Worm (Caenorhabditis elegans) whole organism, L1 larva: Measurements from ENCODE around the gene F25B5.5.

ENCODE experiments used
- C04F5.9 ChIP-seq: sonication (generic microtip); optimal IDR thresholded peaks from 2 replicates; lab custom pipeline; 2016; ENCODE audit warnings: missing genetic modification characterization, missing compliant biosample characterization
- C16A3.4 ChIP-seq: fragments of 150-350 bp; optimal IDR thresholded peaks from 2 replicates; lab custom pipeline; 2014; ENCODE audit warnings: missing biosample characterization, missing genetic modification characterization
- Y116A8C.19 ChIP-seq: sonication (generic microtip); optimal IDR thresholded peaks from 2 replicates; lab custom pipeline; 2016; ENCODE audit warnings: missing compliant biosample characterization, missing genetic modification characterization, borderline replicate concordance
- alr-1 ChIP-seq: fragments of 200-800 bp; sonication (Bioruptor generic); optimal IDR thresholded peaks from 2 replicates; lab custom pipeline; 2018; ENCODE audit warnings: borderline replicate concordance, mild to moderate bottlenecking, missing genetic modification characterization, missing compliant biosample characterization
- ama-1 ChIP-seq: fragments of 150-350 bp; optimal IDR thresholded peaks from 2 replicates; lab custom pipeline; 2014
- ceh-82 ChIP-seq, 3 experiments: fragments of 150-350 bp in 1 of 3; sonication (generic microtip) in 2 of 3; optimal IDR thresholded peaks; 2 replicates each; lab custom pipeline; 2014 to 2017; ENCODE audit warnings: missing biosample characterization in 3 of 3, missing genetic modification characterization in 3 of 3
- ceh-90 ChIP-seq: sonication (generic microtip); optimal IDR thresholded peaks from 2 replicates; lab custom pipeline; 2016; ENCODE audit warnings: missing genetic modification characterization, missing compliant biosample characterization
- efl-3 ChIP-seq: fragments of 200-800 bp; sonication (Bioruptor generic); optimal IDR thresholded peaks from 2 replicates; lab custom pipeline; 2018; ENCODE audit warnings: mild to moderate bottlenecking, missing genetic modification characterization, missing compliant biosample characterization
- egl-13 ChIP-seq: sonication (generic microtip); optimal IDR thresholded peaks from 2 replicates; lab custom pipeline; 2016; ENCODE audit warnings: missing genotype, missing genetic modification reagents, missing genetic modification characterization, missing compliant biosample characterization
- elt-3 ChIP-seq, 6 experiments: fragments of 150-350 bp in 1 of 6; sonication (generic microtip); optimal IDR thresholded peaks; 2 replicates each; lab custom pipeline; 2017 to 2018; ENCODE audit warnings: missing biosample characterization in 6 of 6, missing genetic modification characterization in 6 of 6, inconsistent platforms in 1 of 6
- ets-5 ChIP-seq: fragments of 200-800 bp; sonication (Bioruptor generic); IDR thresholded peaks from 2 replicates; pipeline ENCODE4 v1.3.6; 2022; ENCODE audit warnings: missing genetic modification characterization, missing compliant biosample characterization
- fkh-10 ChIP-seq: sonication (generic microtip); optimal IDR thresholded peaks from 2 replicates; lab custom pipeline; 2017; ENCODE audit warnings: missing biosample characterization, missing genetic modification reagents, missing genetic modification characterization
- fkh-8 ChIP-seq: sonication (generic microtip); optimal IDR thresholded peaks from 2 replicates; lab custom pipeline; 2016; ENCODE audit warnings: mild to moderate bottlenecking, missing genetic modification characterization, missing compliant biosample characterization
- fos-1 ChIP-seq: fragments of 150-350 bp; optimal IDR thresholded peaks from 2 replicates; lab custom pipeline; 2014; ENCODE audit warnings: missing biosample characterization, missing genetic modification characterization
- grh-1 ChIP-seq: fragments of 200-800 bp; sonication (Bioruptor generic); IDR thresholded peaks from 2 replicates; pipeline ENCODE4 v1.3.6; 2022; ENCODE audit warnings: missing genetic modification reagents, missing genetic modification characterization, missing compliant biosample characterization
- hlh-17 ChIP-seq: fragments of 200-800 bp; sonication (Bioruptor generic); optimal IDR thresholded peaks from 2 replicates; lab custom pipeline; 2018; ENCODE audit warnings: missing genetic modification characterization, mild to moderate bottlenecking, missing compliant biosample characterization, moderate library complexity, borderline replicate concordance
- hpl-2 ChIP-seq: fragments of 150-350 bp; optimal IDR thresholded peaks from 2 replicates; lab custom pipeline; 2014; ENCODE audit warnings: missing biosample characterization, missing genetic modification reagents, missing genetic modification characterization
- isw-1 ChIP-seq: fragments of 200-800 bp; sonication (Bioruptor generic); IDR thresholded peaks from 2 replicates; pipeline ENCODE4 v1.3.6; 2022; ENCODE audit warnings: missing genetic modification characterization, missing compliant biosample characterization
- lin-14 ChIP-seq: fragments of 200-800 bp; sonication (Bioruptor generic); optimal IDR thresholded peaks from 2 replicates; lab custom pipeline; 2018; ENCODE audit warnings: mild to moderate bottlenecking, missing genetic modification characterization, moderate library complexity, missing compliant biosample characterization
- lin-15B ChIP-seq: fragments of 150-350 bp; sonication (generic microtip); optimal IDR thresholded peaks from 3 replicates; lab custom pipeline; 2014; ENCODE audit warnings: missing biosample characterization, missing genetic modification characterization
- lin-35 ChIP-seq, 2 experiments: fragments of 150-350 bp; optimal IDR thresholded peaks; 2 replicates each; lab custom pipeline; 2014; ENCODE audit warnings: missing biosample characterization in 2 of 2, missing genetic modification characterization in 2 of 2, missing genetic modification reagents in 2 of 2
- lin-39 ChIP-seq: fragments of 150-350 bp; optimal IDR thresholded peaks from 2 replicates; lab custom pipeline; 2014; ENCODE audit warnings: missing biosample characterization, missing genetic modification reagents, missing genetic modification characterization
- lir-3 ChIP-seq: sonication (generic microtip); optimal IDR thresholded peaks from 2 replicates; lab custom pipeline; 2016; ENCODE audit warnings: mild to moderate bottlenecking, missing genetic modification characterization, moderate library complexity, missing compliant biosample characterization; ENCODE audit not compliant: poor library complexity
- mab-9 ChIP-seq: fragments of 200-800 bp; sonication (Bioruptor generic); IDR thresholded peaks from 2 replicates; pipeline ENCODE4 v1.3.6; 2022; ENCODE audit warnings: missing genetic modification reagents, missing genetic modification characterization, missing compliant biosample characterization
- mef-2 ChIP-seq: fragments of 150-350 bp; optimal IDR thresholded peaks from 2 replicates; lab custom pipeline; 2014; ENCODE audit warnings: missing biosample characterization, missing genetic modification characterization
- mep-1 ChIP-seq: fragments of 150-350 bp; optimal IDR thresholded peaks from 2 replicates; lab custom pipeline; 2014; ENCODE audit warnings: missing biosample characterization, missing genetic modification characterization
- nhr-19 ChIP-seq: fragments of 200-800 bp; sonication (Bioruptor generic); conservative IDR thresholded peaks from 2 replicates; pipeline ENCODE4 v1.3.6; 2022; ENCODE audit warnings: missing genetic modification characterization, missing compliant biosample characterization
- nhr-237 ChIP-seq: fragments of 150-350 bp; optimal IDR thresholded peaks from 2 replicates; lab custom pipeline; 2014; ENCODE audit warnings: missing biosample characterization, missing genetic modification characterization
- nhr-28 ChIP-seq: fragments of 150-350 bp; optimal IDR thresholded peaks from 2 replicates; lab custom pipeline; 2014; ENCODE audit warnings: missing biosample characterization, missing genetic modification characterization
- nhr-71 ChIP-seq: sonication (generic microtip); optimal IDR thresholded peaks from 2 replicates; lab custom pipeline; 2016; ENCODE audit warnings: mild to moderate bottlenecking, missing genetic modification characterization, moderate library complexity, missing compliant biosample characterization
- pax-3 ChIP-seq: fragments of 200-800 bp; sonication (Bioruptor generic); optimal IDR thresholded peaks from 2 replicates; lab custom pipeline; 2018; ENCODE audit warnings: mild to moderate bottlenecking, missing genetic modification characterization, moderate library complexity, missing compliant biosample characterization
- pqm-1 ChIP-seq: sonication (generic microtip); optimal IDR thresholded peaks from 3 replicates; lab custom pipeline; 2017; ENCODE audit warnings: missing biosample characterization, missing genetic modification characterization
- rnt-1 ChIP-seq: sonication (generic microtip); optimal IDR thresholded peaks from 2 replicates; lab custom pipeline; 2016; ENCODE audit warnings: mild to moderate bottlenecking, missing genetic modification characterization, moderate library complexity, missing compliant biosample characterization
- skn-1 ChIP-seq: fragments of 150-350 bp; optimal IDR thresholded peaks from 2 replicates; lab custom pipeline; 2014; ENCODE audit warnings: missing biosample characterization, missing genetic modification characterization
- snpc-4 ChIP-seq: fragments of 150-350 bp; optimal IDR thresholded peaks from 2 replicates; lab custom pipeline; 2014; ENCODE audit warnings: missing biosample characterization, missing genetic modification characterization
- snu-23 ChIP-seq: sonication (generic microtip); optimal IDR thresholded peaks from 2 replicates; lab custom pipeline; 2016; ENCODE audit warnings: missing genetic modification characterization, missing compliant biosample characterization
- sptf-1 ChIP-seq: fragments of 150-350 bp; optimal IDR thresholded peaks from 2 replicates; lab custom pipeline; 2014; ENCODE audit warnings: missing biosample characterization, missing genetic modification characterization
- sup-37 ChIP-seq: fragments of 200-800 bp; sonication (Bioruptor generic); optimal IDR thresholded peaks from 2 replicates; lab custom pipeline; 2018; ENCODE audit warnings: mild to moderate bottlenecking, missing genetic modification characterization, missing compliant biosample characterization
- tlp-1 ChIP-seq: fragments of 150-350 bp; optimal IDR thresholded peaks from 2 replicates; lab custom pipeline; 2014; ENCODE audit warnings: missing biosample characterization, missing genetic modification characterization
- unc-98 ChIP-seq: fragments of 200-800 bp; sonication (Bioruptor generic); IDR thresholded peaks from 2 replicates; pipeline ENCODE4 v1.3.6; 2022; ENCODE audit warnings: missing genetic modification characterization, missing compliant biosample characterization
- vab-15 ChIP-seq: sonication (generic microtip); optimal IDR thresholded peaks from 2 replicates; lab custom pipeline; 2017; ENCODE audit warnings: missing genotype, mild to moderate bottlenecking, missing genetic modification characterization, missing compliant biosample characterization
- zag-1 ChIP-seq: fragments of 150-350 bp; optimal IDR thresholded peaks from 2 replicates; lab custom pipeline; 2014; ENCODE audit warnings: missing biosample characterization, missing genetic modification characterization
- ztf-11 ChIP-seq, 2 experiments: sonication (generic microtip); optimal IDR thresholded peaks; 2 replicates each; lab custom pipeline; 2016 to 2017; ENCODE audit warnings: missing genetic modification characterization in 2 of 2, missing biosample characterization in 1 of 2, missing compliant biosample characterization in 1 of 2
- ztf-4 ChIP-seq: fragments of 150-350 bp; optimal IDR thresholded peaks from 2 replicates; lab custom pipeline; 2014; ENCODE audit warnings: missing biosample characterization, missing genetic modification characterization

The F25B5.5 gene

DNA sequence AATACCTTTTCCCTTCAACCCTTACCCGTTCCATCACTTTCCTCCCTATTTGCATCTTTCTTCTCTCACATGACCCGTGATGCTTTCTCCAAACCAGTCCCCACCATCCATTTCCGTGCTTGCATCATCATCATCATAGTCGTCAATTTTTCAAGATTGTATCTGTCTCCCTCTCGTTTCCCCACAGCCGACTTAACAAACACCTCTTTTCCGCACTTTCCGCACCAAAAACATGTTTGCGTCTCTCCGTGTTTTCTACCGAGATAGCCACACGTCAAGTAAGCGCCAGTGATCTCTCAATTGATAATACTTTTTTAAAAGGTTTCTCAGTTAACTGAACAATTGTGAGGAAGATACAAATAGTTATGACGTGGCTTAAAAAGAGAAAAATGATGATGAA lies 7.9 kb downstream of the F25B5.5 start (continued):
- TF ChIP-seq sup-37 (GFP tag; lab: Kevin White, UChicago) (no peak), rnt-1 (tag; lab: Kevin White, UChicago) (peak; percentile 32), mef-2 (tag; lab: Kevin White, UChicago) (no peak), lin-15B (no peak), ztf-4 (tag; lab: Kevin White, UChicago) (peak; percentile 62), ceh-82 (tag; optimal IDR thresholded peaks at IDR 0.05; lab: Kevin White, UChicago) (no peak), ama-1 (peak; percentile 40), vab-15 (tag; lab: Kevin White, UChicago) (peak; percentile 17), ets-5 (GFP tag; lab: Robert Waterston, UW) (no peak), pqm-1 (tag; lab: Kevin White, UChicago) (no peak), lin-14 (GFP tag; lab: Kevin White, UChicago) (peak; percentile 91), nhr-28 (tag; lab: Kevin White, UChicago) (no peak), fos-1 (tag; lab: Kevin White, UChicago) (no peak), C04F5.9 (tag; lab: Kevin White, UChicago) (no peak), hlh-17 (no peak), snpc-4 (tag; lab: Kevin White, UChicago) (no peak), lin-35 (GFP tag; optimal IDR thresholded peaks at IDR 0.05; lab: Kevin White, UChicago) (peak in 1 of 2 experiments; percentile 61), efl-3 (GFP tag; lab: Kevin White, UChicago) (no peak), isw-1 (no peak), mep-1 (tag; lab: Kevin White, UChicago) (peak; percentile 78), alr-1 (no peak), sptf-1 (tag; lab: Kevin White, UChicago) (no peak), lin-39 (no peak), lir-3 (no peak), skn-1 (tag; lab: Kevin White, UChicago) (no peak), pax-3 (tag; lab: Kevin White, UChicago) (no peak), Y116A8C.19 (no peak), tlp-1 (tag; lab: Kevin White, UChicago) (no peak), grh-1 (GFP tag; lab: Robert Waterston, UW) (peak; percentile 80), mab-9 (GFP tag; lab: Robert Waterston, UW) (0 out of 2 replicates have a peak, but pooled peaks have one; percentile 18), nhr-71 (tag; lab: Kevin White, UChicago) (peak; percentile 84)

DNA sequence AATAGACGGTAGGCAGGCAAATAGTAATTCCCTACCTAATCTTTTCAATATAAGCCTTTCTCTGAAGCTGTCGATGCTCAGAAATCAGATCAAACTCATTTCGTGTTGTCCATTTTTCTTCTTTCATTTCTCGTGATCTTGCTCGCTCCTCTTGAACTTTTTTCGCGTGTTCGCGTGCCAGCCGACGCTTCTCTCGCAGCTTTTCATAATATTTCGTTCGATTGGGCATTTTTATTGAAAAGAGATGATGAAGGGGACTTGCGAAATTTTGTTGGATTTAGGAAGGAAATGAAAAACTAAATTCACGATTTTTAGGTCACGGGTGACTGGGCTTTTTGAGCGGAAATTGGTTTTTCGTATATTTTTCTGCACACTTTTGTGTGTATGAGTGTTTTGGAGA lies 8.9 kb downstream of the F25B5.5 start, which contains the start of gene EGAP1.1:
Gene EGAP1.1 (minus strand): TSS at position 229 of the 400 bp plus-strand sequence.
- TF ChIP-seq fkh-8 (tag; lab: Kevin White, UChicago) (peak; percentile 30), egl-13 (tag; lab: Kevin White, UChicago) (no peak), zag-1 (no peak), fkh-10 (GFP tag; lab: Kevin White, UChicago) (peak; percentile 53), ztf-11 (tag; optimal IDR thresholded peaks at IDR 0.05; lab: Kevin White, UChicago) (no peak), fos-1 (tag; lab: Kevin White, UChicago) (no peak), ceh-90 (tag; lab: Kevin White, UChicago) (no peak), unc-98 (GFP tag; lab: Robert Waterston, UW) (no peak), lin-14 (GFP tag; lab: Kevin White, UChicago) (peak; percentile 32), isw-1 (no peak), C16A3.4 (tag; lab: Kevin White, UChicago) (no peak), snu-23 (GFP tag; lab: Kevin White, UChicago) (no peak), nhr-237 (tag; lab: Kevin White, UChicago) (no peak), Y116A8C.19 (no peak), hpl-2 (GFP tag; lab: Kevin White, UChicago) (no peak), elt-3 (tag; optimal IDR thresholded peaks at IDR 0.05; lab: Kevin White, UChicago) (no peak), nhr-19 (no peak)
